Fruit fly (Drosophila melanogaster) whole organism, embryonic: ENCODE measurements around the gene CG34290.

ENCODE experiments used
- Asciz ChIP-seq: fragments of 200-800 bp; sonication (Bioruptor generic); optimal IDR thresholded peaks from 2 replicates; lab custom pipeline; 2017; ENCODE audit warnings: missing biosample characterization, mild to moderate bottlenecking, missing genetic modification characterization, missing genetic modification reagents
- Atf3 ChIP-seq: fragments of 200-800 bp; sonication (Bioruptor generic); optimal IDR thresholded peaks from 3 replicates; lab custom pipeline; 2016; ENCODE audit warnings: missing biosample characterization, missing genetic modification characterization
- Atf6 ChIP-seq: fragments of 200-800 bp; sonication (Bioruptor generic); IDR thresholded peaks from 2 replicates; pipeline ENCODE4 v1.3.6; 2022; ENCODE audit warnings: missing biosample characterization, missing genetic modification characterization
- CG10462 ChIP-seq: fragments of 200-800 bp; sonication (Bioruptor generic); optimal IDR thresholded peaks from 2 replicates; lab custom pipeline; 2016; ENCODE audit warnings: missing biosample characterization, missing genetic modification characterization
- CG10543 ChIP-seq: fragments of 200-800 bp; sonication (Bioruptor generic); optimal IDR thresholded peaks from 3 replicates; lab custom pipeline; 2017; ENCODE audit warnings: missing biosample characterization, mild to moderate bottlenecking, missing genetic modification characterization, moderate library complexity
- CG11456 ChIP-seq: fragments of 200-800 bp; sonication (Bioruptor generic); IDR thresholded peaks from 3 replicates; pipeline ENCODE4 v1.3.6; 2022; ENCODE audit warnings: missing biosample characterization, missing genetic modification characterization
- CG11560 ChIP-seq: fragments of 200-800 bp; sonication (Bioruptor generic); IDR thresholded peaks from 3 replicates; pipeline ENCODE4 v1.3.6; 2022; ENCODE audit warnings: missing biosample characterization, missing genetic modification characterization
- CG11723 ChIP-seq: fragments of 200-800 bp; sonication (Bioruptor generic); optimal IDR thresholded peaks from 2 replicates; lab custom pipeline; 2017; ENCODE audit warnings: missing biosample characterization, mild to moderate bottlenecking, missing genetic modification characterization
- CG12071 ChIP-seq: fragments of 200-800 bp; sonication (Bioruptor generic); optimal IDR thresholded peaks from 3 replicates; lab custom pipeline; 2018; ENCODE audit warnings: missing biosample characterization, mild to moderate bottlenecking, missing genetic modification characterization
- CG12299 ChIP-seq: fragments of 200-800 bp; sonication (Bioruptor generic); optimal IDR thresholded peaks from 2 replicates; lab custom pipeline; 2018; ENCODE audit warnings: missing biosample characterization, mild to moderate bottlenecking, missing genetic modification characterization
- CG12391 ChIP-seq: fragments of 200-800 bp; sonication (Bioruptor generic); optimal IDR thresholded peaks from 3 replicates; lab custom pipeline; 2018; ENCODE audit warnings: missing biosample characterization, mild to moderate bottlenecking, missing genetic modification characterization, moderate library complexity
- CG14710 ChIP-seq: fragments of 200-800 bp; sonication (Bioruptor generic); optimal IDR thresholded peaks from 3 replicates; lab custom pipeline; 2019; ENCODE audit warnings: missing biosample characterization, mild to moderate bottlenecking, missing genetic modification characterization, moderate library complexity
- CG1529 ChIP-seq: fragments of 200-800 bp; sonication (Bioruptor generic); optimal IDR thresholded peaks from 3 replicates; lab custom pipeline; 2018; ENCODE audit warnings: missing biosample characterization, missing genetic modification characterization
- CG15601 ChIP-seq: fragments of 200-800 bp; sonication (Bioruptor generic); optimal IDR thresholded peaks from 3 replicates; lab custom pipeline; 2019; ENCODE audit warnings: missing biosample characterization, mild to moderate bottlenecking, missing genetic modification characterization, moderate library complexity
- CG16779 ChIP-seq: fragments of 200-800 bp; sonication (Bioruptor generic); IDR thresholded peaks from 2 replicates; pipeline ENCODE4 v1.3.6; 2022; ENCODE audit warnings: missing biosample characterization, missing genetic modification characterization
- CG17829 ChIP-seq: fragments of 200-800 bp; optimal IDR thresholded peaks from 2 replicates; lab custom pipeline; 2019; ENCODE audit warnings: missing biosample characterization, mild to moderate bottlenecking, missing genetic modification characterization, moderate library complexity
- CG2129 ChIP-seq: fragments of 200-800 bp; sonication (Bioruptor generic); IDR thresholded peaks from 2 replicates; pipeline ENCODE4 v1.3.6; 2022; ENCODE audit warnings: missing biosample characterization, missing genetic modification characterization; ENCODE audit not compliant: partially characterized antibody
- CG34376 ChIP-seq: fragments of 200-800 bp; sonication (Bioruptor generic); optimal IDR thresholded peaks from 2 replicates; lab custom pipeline; 2018; ENCODE audit warnings: missing biosample characterization, mild to moderate bottlenecking, missing genetic modification characterization
- CG4707 ChIP-seq: fragments of 200-800 bp; sonication (Bioruptor generic); optimal IDR thresholded peaks from 2 replicates; lab custom pipeline; 2018; ENCODE audit warnings: missing biosample characterization, mild to moderate bottlenecking, missing genetic modification characterization, moderate library complexity
- CG5245 ChIP-seq: fragments of 200-800 bp; sonication (Bioruptor generic); optimal IDR thresholded peaks from 3 replicates; lab custom pipeline; 2016; ENCODE audit warnings: missing biosample characterization, missing genetic modification characterization
- CG6272 ChIP-seq: fragments of 200-800 bp; sonication (Bioruptor generic); IDR thresholded peaks from 2 replicates; pipeline ENCODE4 v1.3.6; 2022; ENCODE audit warnings: missing biosample characterization, missing genetic modification characterization
- CG7987 ChIP-seq: fragments of 200-800 bp; sonication (Bioruptor generic); optimal IDR thresholded peaks from 2 replicates; lab custom pipeline; 2018; ENCODE audit warnings: missing biosample characterization, mild to moderate bottlenecking, missing genetic modification characterization, moderate library complexity
- CG9609 ChIP-seq: fragments of 200-800 bp; sonication (Bioruptor generic); optimal IDR thresholded peaks from 3 replicates; lab custom pipeline; 2016; ENCODE audit warnings: missing biosample characterization, missing genetic modification characterization
- Doc2 ChIP-seq: fragments of 200-800 bp; sonication (Bioruptor generic); IDR thresholded peaks from 2 replicates; pipeline ENCODE4 v1.3.6; 2022; ENCODE audit warnings: missing biosample characterization, missing genetic modification characterization
- E2f2 ChIP-seq: fragments of 200-800 bp; sonication (Bioruptor generic); IDR thresholded peaks from 2 replicates; pipeline ENCODE4 v1.3.6; 2022; ENCODE audit warnings: missing biosample characterization, missing genetic modification characterization
- ERR ChIP-seq: fragments of 200-800 bp; sonication (Bioruptor generic); optimal IDR thresholded peaks from 2 replicates; lab custom pipeline; 2016; ENCODE audit warnings: missing biosample characterization, missing genetic modification characterization
- NFAT ChIP-seq: fragments of 200-800 bp; sonication (Bioruptor generic); IDR thresholded peaks from 2 replicates; pipeline ENCODE4 v1.3.6; 2022; ENCODE audit warnings: missing biosample characterization, missing genetic modification characterization
- Neu2 ChIP-seq: fragments of 200-800 bp; sonication (Bioruptor generic); optimal IDR thresholded peaks from 3 replicates; lab custom pipeline; 2016; ENCODE audit warnings: missing biosample characterization, missing genetic modification characterization, borderline replicate concordance
- aop ChIP-seq: fragments of 200-800 bp; sonication (Bioruptor generic); IDR thresholded peaks from 2 replicates; pipeline ENCODE4 v1.3.6; 2022; ENCODE audit warnings: missing biosample characterization, missing genetic modification characterization
- ato ChIP-seq: fragments of 200-800 bp; sonication (Bioruptor generic); IDR thresholded peaks from 2 replicates; pipeline ENCODE4 v1.3.6; 2022; ENCODE audit warnings: missing biosample characterization, missing genetic modification characterization; ENCODE audit not compliant: partially characterized antibody
- bab2 ChIP-seq: fragments of 200-800 bp; sonication (Bioruptor generic); optimal IDR thresholded peaks from 2 replicates; lab custom pipeline; 2016; ENCODE audit warnings: missing biosample characterization, missing genetic modification characterization
- bbx ChIP-seq: fragments of 200-800 bp; sonication (Bioruptor generic); IDR thresholded peaks from 2 replicates; pipeline ENCODE4 v1.3.6; 2022; ENCODE audit warnings: missing biosample characterization, missing genetic modification characterization; ENCODE audit not compliant: partially characterized antibody
- bigmax ChIP-seq: fragments of 200-800 bp; sonication (Bioruptor generic); optimal IDR thresholded peaks from 2 replicates; lab custom pipeline; 2018; ENCODE audit warnings: missing biosample characterization, mild to moderate bottlenecking, missing genetic modification characterization
- bsh ChIP-seq, 2 experiments: fragments of 200-800 bp; sonication (Bioruptor generic); optimal IDR thresholded peaks; 2 replicates each; lab custom pipeline; 2017 to 2018; ENCODE audit warnings: mild to moderate bottlenecking in 2 of 2, missing biosample characterization in 2 of 2, missing genetic modification characterization in 2 of 2, moderate library complexity in 1 of 2
- exex ChIP-seq: fragments of 200-800 bp; sonication (Bioruptor generic); optimal IDR thresholded peaks from 4 replicates; lab custom pipeline; 2018; ENCODE audit warnings: missing biosample characterization, mild to moderate bottlenecking, missing genetic modification characterization, moderate library complexity
- hb ChIP-seq: fragments of 200-800 bp; sonication (Bioruptor generic); IDR thresholded peaks from 3 replicates; pipeline ENCODE4 v1.3.6; 2022; ENCODE audit warnings: missing biosample characterization, missing genetic modification characterization; ENCODE audit not compliant: partially characterized antibody
- hkb ChIP-seq, 2 experiments: fragments of 200-800 bp in 1 of 2; fragments of >200 bp in 1 of 2; sonication (Bioruptor generic) in 1 of 2; IDR thresholded peaks in 1 of 2; optimal IDR thresholded peaks in 1 of 2; 2 replicates each; pipeline versions ENCODE4 v1.3.6 to Lab custom; 2017 to 2022; ENCODE audit warnings: missing biosample characterization in 1 of 2, missing genetic modification characterization in 1 of 2
- klu ChIP-seq: fragments of 200-800 bp; sonication (Bioruptor generic); IDR thresholded peaks from 2 replicates; pipeline ENCODE4 v1.3.6; 2022; ENCODE audit warnings: missing biosample characterization, missing genetic modification characterization
- lilli ChIP-seq: fragments of 200-800 bp; sonication (Bioruptor generic); optimal IDR thresholded peaks from 3 replicates; lab custom pipeline; 2016; ENCODE audit warnings: missing biosample characterization, missing genetic modification characterization
- luna ChIP-seq: fragments of 200-800 bp; sonication (Bioruptor generic); optimal IDR thresholded peaks from 2 replicates; lab custom pipeline; 2016; ENCODE audit warnings: missing biosample characterization, missing genetic modification characterization
- nerfin-2 ChIP-seq: fragments of 200-800 bp; sonication (Bioruptor generic); IDR thresholded peaks from 2 replicates; pipeline ENCODE4 v1.3.6; 2022; ENCODE audit warnings: missing biosample characterization, missing genetic modification characterization; ENCODE audit not compliant: partially characterized antibody
- pum ChIP-seq: fragments of 200-800 bp; sonication (Bioruptor generic); optimal IDR thresholded peaks from 2 replicates; lab custom pipeline; 2016; ENCODE audit warnings: missing biosample characterization, missing genetic modification characterization
- seq ChIP-seq: fragments of 200-800 bp; sonication (Bioruptor generic); IDR thresholded peaks from 2 replicates; pipeline ENCODE4 v1.3.6; 2022; ENCODE audit warnings: missing biosample characterization, missing genetic modification characterization
- tll ChIP-seq, 2 experiments: fragments of 200-800 bp in 1 of 2; fragments of >200 bp in 1 of 2; sonication (Bioruptor generic) in 1 of 2; optimal IDR thresholded peaks; 2 replicates each; lab custom pipeline; 2017 to 2019; ENCODE audit warnings: missing biosample characterization in 2 of 2, missing genetic modification characterization in 2 of 2, mild to moderate bottlenecking in 1 of 2, moderate library complexity in 1 of 2
- twi ChIP-seq: fragments of 200-800 bp; optimal IDR thresholded peaks from 2 replicates; lab custom pipeline; 2019; ENCODE audit warnings: missing biosample characterization, mild to moderate bottlenecking, missing genetic modification characterization, moderate library complexity
- vnd ChIP-seq: fragments of 200-800 bp; sonication (Bioruptor generic); IDR thresholded peaks from 3 replicates; pipeline ENCODE4 v1.3.6; 2022; ENCODE audit warnings: missing biosample characterization, missing genetic modification characterization; ENCODE audit not compliant: partially characterized antibody
- z ChIP-seq: fragments of 200-800 bp; sonication (Bioruptor generic); IDR thresholded peaks from 3 replicates; pipeline ENCODE4 v1.3.6; 2022; ENCODE audit warnings: missing biosample characterization, missing genetic modification characterization

The CG34290 gene

dm6 chr3R:24259278-24260040 lies 30.2 kb downstream of the CG34290 start (continued):
- TF ChIP-seq CG34376: peak; percentile 87
- TF ChIP-seq vnd (GFP tag; lab: Robert Waterston, UW): no peak
- TF ChIP-seq CG1529 (GFP tag; lab: Kevin White, UChicago): peak; percentile 77
- TF ChIP-seq luna (GFP tag; lab: Kevin White, UChicago): peak; percentile 74
- no peak; the same call in 1 of the 2 replicates for TF ChIP-seq seq (GFP tag; lab: Robert Waterston, UW)
- peak; percentile 82 for TF ChIP-seq CG17829 (tag; lab: Kevin White, UChicago)
- TF ChIP-seq Doc2 (GFP tag; lab: Robert Waterston, UW): no peak
- peak; percentile 76 for TF ChIP-seq Neu2 (GFP tag; lab: Kevin White, UChicago)
- TF ChIP-seq CG11456: peak; percentile 91
- TF ChIP-seq Atf6 (GFP tag; lab: Robert Waterston, UW): peak; percentile 84; the same call in 1 of the 2 replicates
- TF ChIP-seq hb (GFP tag; lab: Robert Waterston, UW): no peak
- peak; percentile 88 for TF ChIP-seq CG12071 (GFP tag; lab: Kevin White, UChicago)
- TF ChIP-seq CG10543 (GFP tag; lab: Kevin White, UChicago): peak; percentile 60
- peak; percentile 94 for TF ChIP-seq exex (tag; lab: Kevin White, UChicago)
- peak; percentile 95 for TF ChIP-seq lilli (GFP tag; lab: Kevin White, UChicago)
- TF ChIP-seq klu (GFP tag; lab: Robert Waterston, UW): peak; percentile 77
- peak; percentile 70 for TF ChIP-seq CG11560
- peak; percentile 83 for TF ChIP-seq CG14710
- peak; percentile 83 for TF ChIP-seq CG4707 (GFP tag; lab: Kevin White, UChicago)
- peak; percentile 52 for TF ChIP-seq CG10462 (GFP tag; lab: Kevin White, UChicago)
- TF ChIP-seq E2f2 (GFP tag; lab: Robert Waterston, UW): peak; percentile 62
- TF ChIP-seq CG5245 (GFP tag; lab: Kevin White, UChicago): peak; percentile 82
- 0 out of 2 replicates have a peak, but pooled peaks have one; percentile 41 for TF ChIP-seq bbx (GFP tag; lab: Robert Waterston, UW)
- TF ChIP-seq CG9609 (GFP tag; lab: Kevin White, UChicago): no peak
- peak in 1 of 2 experiments; percentile 82 for TF ChIP-seq tll (GFP tag; optimal IDR thresholded peaks at IDR 0.05; lab: Kevin White, UChicago)
- no peak for TF ChIP-seq nerfin-2 (GFP tag; lab: Robert Waterston, UW)
- no peak for TF ChIP-seq ato (GFP tag; lab: Robert Waterston, UW)
- peak; percentile 79 for TF ChIP-seq CG15601 (tag; lab: Kevin White, UChicago)
- peak; percentile 77 for TF ChIP-seq Asciz (GFP tag; lab: Kevin White, UChicago)
- peak; percentile 83 to 92 for TF ChIP-seq bsh (GFP tag; optimal IDR thresholded peaks at IDR 0.05; lab: Kevin White, UChicago)
- peak; percentile 86 for TF ChIP-seq Atf3 (GFP tag; lab: Kevin White, UChicago)
- peak; percentile 87 for TF ChIP-seq bab2 (GFP tag; lab: Kevin White, UChicago)
- TF ChIP-seq CG2129 (GFP tag; lab: Robert Waterston, UW): no peak
- TF ChIP-seq CG12299 (tag; lab: Kevin White, UChicago): peak; percentile 83
- no peak for TF ChIP-seq hkb (optimal IDR thresholded peaks at IDR 0.05; lab: Kevin White, UChicago)
- TF ChIP-seq hkb (GFP tag; IDR thresholded peaks at IDR 0.05; lab: Robert Waterston, UW): peak; percentile 86
- peak; percentile 81 for TF ChIP-seq CG7987 (GFP tag; lab: Kevin White, UChicago)
- TF ChIP-seq ERR: peak; percentile 89
- peak; percentile 82 for TF ChIP-seq CG16779 (GFP tag; lab: Robert Waterston, UW)
- TF ChIP-seq CG11723 (GFP tag; lab: Kevin White, UChicago): peak; percentile 84
- TF ChIP-seq z (GFP tag; lab: Robert Waterston, UW): 0 out of 3 replicates have a peak, but pooled peaks have one; percentile 46
- TF ChIP-seq CG6272 (GFP tag; lab: Robert Waterston, UW): peak; percentile 54
- peak; percentile 74 for TF ChIP-seq twi
- TF ChIP-seq pum (GFP tag; lab: Kevin White, UChicago): peak; percentile 82
- TF ChIP-seq CG12391 (tag; lab: Kevin White, UChicago): peak; percentile 91
- peak; percentile 80 for TF ChIP-seq NFAT
- peak; percentile 49; the same call in 1 of the 2 replicates for TF ChIP-seq aop
- peak; percentile 30 for TF ChIP-seq bigmax (GFP tag; lab: Kevin White, UChicago)
